Worm (Caenorhabditis elegans): ENCODE results near the gene Y7A5A.9.

The Y7A5A.9 gene

ce11 chrX:15860556-15861008 is 33.6 kb downstream of the Y7A5A.9 start, which contains the start of gene F53H4.6 (continued):
- TF ChIP-seq nhr-42 (GFP tag; IDR thresholded peaks at IDR 0.05) (no peak), nhr-25 (tag; optimal IDR thresholded peaks at IDR 0.05; ENCODE audit: borderline replicate concordance, insufficient read depth) (no peak), ceh-28 (tag; optimal IDR thresholded peaks at IDR 0.05) (no peak), aha-1 (tag) (no peak), nhr-77 (tag; optimal IDR thresholded peaks at IDR 0.05) (no peak), nhr-48 (tag; optimal IDR thresholded peaks at IDR 0.05) (no peak), fos-1 (tag; optimal IDR thresholded peaks at IDR 0.05) (no peak), T26A8.4 (GFP tag; IDR thresholded peaks at IDR 0.05) (no peak), zag-1 (tag; optimal IDR thresholded peaks at IDR 0.05) (no peak), lin-38 (GFP tag; IDR thresholded peaks at IDR 0.05) (peak; percentile 85), nhr-11 (tag; optimal IDR thresholded peaks at IDR 0.05) (peak; percentile 16), mxl-3 (GFP tag; optimal IDR thresholded peaks at IDR 0.05) (no peak), F10B5.3 (tag; optimal IDR thresholded peaks at IDR 0.05) (no peak), egl-27 (tag; optimal IDR thresholded peaks at IDR 0.05) (no peak), ceh-44 (GFP tag; IDR thresholded peaks at IDR 0.05) (no peak), madf-9 (GFP tag; conservative IDR thresholded peaks at IDR 0.05) (no peak), set-16 (GFP tag; IDR thresholded peaks at IDR 0.05) (no peak), mxl-2 (GFP tag; conservative IDR thresholded peaks at IDR 0.05) (no peak), dve-1 (tag; optimal IDR thresholded peaks at IDR 0.05; ENCODE audit: insufficient read depth) (peak; percentile 3), nhr-10 (tag; optimal IDR thresholded peaks at IDR 0.05) (no peak), Y48G9A.11 (GFP tag; IDR thresholded peaks at IDR 0.05) (no peak), rbr-2 (tag; optimal IDR thresholded peaks at IDR 0.05) (peak; percentile 25), F44E2.7 (GFP tag; IDR thresholded peaks at IDR 0.05) (no peak), skn-1 (tag; optimal IDR thresholded peaks at IDR 0.05) (no peak), snpc-4 (tag; optimal IDR thresholded peaks at IDR 0.05) (no peak), F26F4.8 (GFP tag; conservative IDR thresholded peaks at IDR 0.05) (no peak), mep-1 (tag; optimal IDR thresholded peaks at IDR 0.05) (no peak), dmd-9 (GFP tag; IDR thresholded peaks at IDR 0.05) (0 out of 2 replicates have a peak, but pooled peaks have one; percentile 39), lin-39 (tag; optimal IDR thresholded peaks at IDR 0.05) (no peak), tra-1 (GFP tag; IDR thresholded peaks at IDR 0.05) (no peak), hmg-1.1 (GFP tag; IDR thresholded peaks at IDR 0.05) (peak; percentile 69), saeg-2 (GFP tag; IDR thresholded peaks at IDR 0.05) (no peak), unc-130 (GFP tag; optimal IDR thresholded peaks at IDR 0.05) (no peak), lsy-2 (tag; optimal IDR thresholded peaks at IDR 0.05) (no peak), dpl-1 (GFP tag; optimal IDR thresholded peaks at IDR 0.05) (peak; percentile 27), nhr-41 (GFP tag; IDR thresholded peaks at IDR 0.05) (no peak), cey-2 (tag; optimal IDR thresholded peaks at IDR 0.05; ENCODE audit: borderline replicate concordance, insufficient read depth) (no peak), hlh-11 (tag; optimal IDR thresholded peaks at IDR 0.05) (peak; percentile 25), dmd-6 (GFP tag; IDR thresholded peaks at IDR 0.05) (0 out of 2 replicates have a peak, but pooled peaks have one; percentile 24), ctbp-1 (GFP tag; IDR thresholded peaks at IDR 0.05) (no peak; the same call in 1 of the 2 replicates), sdz-12 (GFP tag; optimal IDR thresholded peaks at IDR 0.05) (no peak), ceh-62 (tag; optimal IDR thresholded peaks at IDR 0.05) (no peak), unc-62 (GFP tag; optimal IDR thresholded peaks at IDR 0.05 in 1 of 2) (no peak), unc-62 (tag; optimal IDR thresholded peaks at IDR 0.05) (no peak), nhr-76 (tag; optimal IDR thresholded peaks at IDR 0.05) (no peak), dmd-8 (GFP tag; IDR thresholded peaks at IDR 0.05) (no peak), arid-1 (GFP tag; conservative IDR thresholded peaks at IDR 0.05) (no peak), lim-7 (GFP tag; IDR thresholded peaks at IDR 0.05) (no peak), nhr-237 (tag; optimal IDR thresholded peaks at IDR 0.05) (no peak), ZK546.5 (tag; optimal IDR thresholded peaks at IDR 0.05) (no peak), fkh-10 (GFP tag; optimal IDR thresholded peaks at IDR 0.05) (no peak), tag-97 (GFP tag; IDR thresholded peaks at IDR 0.05) (no peak), egl-43 (GFP tag; IDR thresholded peaks at IDR 0.05) (no peak)

Data from whole organism, L4 larva.